Fruit fly (Drosophila melanogaster) whole organism, embryonic: Measurements from ENCODE around the gene Taf2.

ENCODE experiments used
- Atf-2 ChIP-seq: fragments of 200-800 bp; sonication (Bioruptor generic); optimal IDR thresholded peaks from 2 replicates; lab custom pipeline; 2016; ENCODE audit warnings: missing biosample characterization, missing genetic modification characterization
- Bdp1 ChIP-seq: fragments of 200-800 bp; sonication (Bioruptor generic); optimal IDR thresholded peaks from 3 replicates; lab custom pipeline; 2016; ENCODE audit warnings: missing biosample characterization, missing genetic modification characterization
- BtbVII ChIP-seq: fragments of 200-800 bp; sonication (Bioruptor generic); optimal IDR thresholded peaks from 3 replicates; lab custom pipeline; 2017; ENCODE audit warnings: missing biosample characterization, mild to moderate bottlenecking, missing genetic modification characterization
- CG10565 ChIP-seq: fragments of 200-800 bp; sonication (Bioruptor generic); optimal IDR thresholded peaks from 3 replicates; lab custom pipeline; 2016; ENCODE audit warnings: missing biosample characterization, mild to moderate bottlenecking, missing genetic modification characterization
- CG11456 ChIP-seq: fragments of 200-800 bp; sonication (Bioruptor generic); IDR thresholded peaks from 3 replicates; pipeline ENCODE4 v1.3.6; 2022; ENCODE audit warnings: missing biosample characterization, missing genetic modification characterization
- CG11696 ChIP-seq: fragments of 200-800 bp; sonication (Bioruptor generic); IDR thresholded peaks from 2 replicates; pipeline ENCODE4 v1.3.6; 2022; ENCODE audit warnings: missing biosample characterization, missing genetic modification characterization
- CG12104 ChIP-seq: fragments of 200-800 bp; sonication (Bioruptor generic); optimal IDR thresholded peaks from 3 replicates; lab custom pipeline; 2016; ENCODE audit warnings: missing biosample characterization, missing genetic modification characterization
- CG12769 ChIP-seq: fragments of 200-800 bp; sonication (Bioruptor generic); optimal IDR thresholded peaks from 2 replicates; lab custom pipeline; 2019; ENCODE audit warnings: missing biosample characterization, mild to moderate bottlenecking, missing genetic modification characterization, moderate library complexity
- CG15073 ChIP-seq: fragments of 200-800 bp; sonication (Bioruptor generic); optimal IDR thresholded peaks from 2 replicates; lab custom pipeline; 2016; ENCODE audit warnings: missing biosample characterization, missing genetic modification characterization
- CG15696 ChIP-seq: fragments of 200-800 bp; sonication (Bioruptor generic); optimal IDR thresholded peaks from 2 replicates; lab custom pipeline; 2019; ENCODE audit warnings: missing biosample characterization, mild to moderate bottlenecking, missing genetic modification characterization, moderate library complexity
- CG31388 ChIP-seq: fragments of 200-800 bp; sonication (Bioruptor generic); optimal IDR thresholded peaks from 2 replicates; lab custom pipeline; 2016; ENCODE audit warnings: missing biosample characterization, missing genetic modification characterization
- CG32767 ChIP-seq: fragments of 200-800 bp; sonication (Bioruptor generic); IDR thresholded peaks from 2 replicates; pipeline ENCODE4 v1.3.6; 2022; ENCODE audit warnings: missing biosample characterization, missing genetic modification characterization
- CG3281 ChIP-seq: fragments of 200-800 bp; sonication (Bioruptor generic); optimal IDR thresholded peaks from 3 replicates; lab custom pipeline; 2017; ENCODE audit warnings: missing biosample characterization, mild to moderate bottlenecking, missing genetic modification characterization
- CG34376 ChIP-seq: fragments of 200-800 bp; sonication (Bioruptor generic); optimal IDR thresholded peaks from 2 replicates; lab custom pipeline; 2018; ENCODE audit warnings: missing biosample characterization, mild to moderate bottlenecking, missing genetic modification characterization
- CG3838 ChIP-seq: fragments of 200-800 bp; sonication (Bioruptor generic); optimal IDR thresholded peaks from 3 replicates; lab custom pipeline; 2016; ENCODE audit warnings: missing biosample characterization, missing genetic modification characterization
- CG4282 ChIP-seq: fragments of 200-800 bp; sonication (Bioruptor generic); optimal IDR thresholded peaks from 2 replicates; lab custom pipeline; 2016; ENCODE audit warnings: missing biosample characterization, missing genetic modification characterization
- CG43689 ChIP-seq: fragments of 200-800 bp; sonication (Bioruptor generic); IDR thresholded peaks from 2 replicates; pipeline ENCODE4 v1.3.6; 2022; ENCODE audit warnings: missing biosample characterization, missing genetic modification characterization
- CG7372 ChIP-seq: fragments of 200-800 bp; sonication (Bioruptor generic); IDR thresholded peaks from 2 replicates; pipeline ENCODE4 v1.3.6; 2022; ENCODE audit warnings: missing biosample characterization, missing genetic modification characterization
- CG8359 ChIP-seq: fragments of 200-800 bp; sonication (Bioruptor generic); optimal IDR thresholded peaks from 2 replicates; lab custom pipeline; 2017; ENCODE audit warnings: missing biosample characterization, mild to moderate bottlenecking, missing genetic modification characterization, borderline replicate concordance
- CG8924 ChIP-seq: fragments of 200-800 bp; optimal IDR thresholded peaks from 3 replicates; lab custom pipeline; 2019; ENCODE audit warnings: missing biosample characterization, mild to moderate bottlenecking, missing genetic modification characterization, moderate library complexity
- CHES-1-like ChIP-seq: fragments of 200-800 bp; sonication (Bioruptor generic); optimal IDR thresholded peaks from 2 replicates; lab custom pipeline; 2016; ENCODE audit warnings: missing biosample characterization, missing genetic modification characterization
- CTCF ChIP-seq: fragments of 200-800 bp; sonication (Bioruptor generic); optimal IDR thresholded peaks from 2 replicates; lab custom pipeline; 2017; ENCODE audit warnings: missing biosample characterization, mild to moderate bottlenecking, missing genetic modification characterization, moderate library complexity
- E2f1 ChIP-seq: fragments of 200-800 bp; sonication (Bioruptor generic); IDR thresholded peaks from 2 replicates; pipeline ENCODE4 v1.3.6; 2022; ENCODE audit warnings: missing biosample characterization, missing genetic modification characterization
- Fer1 ChIP-seq: fragments of 200-800 bp; sonication (Bioruptor generic); optimal IDR thresholded peaks from 2 replicates; lab custom pipeline; 2017; ENCODE audit warnings: missing biosample characterization, mild to moderate bottlenecking, missing genetic modification characterization
- Hmr ChIP-seq: fragments of 200-800 bp; sonication (Bioruptor generic); optimal IDR thresholded peaks from 3 replicates; lab custom pipeline; 2017; ENCODE audit warnings: mild to moderate bottlenecking, missing biosample characterization, missing genetic modification reagents, missing genetic modification characterization
- MTF-1 ChIP-seq: fragments of 200-800 bp; sonication (Bioruptor generic); optimal IDR thresholded peaks from 2 replicates; lab custom pipeline; 2018; ENCODE audit warnings: missing biosample characterization, mild to moderate bottlenecking, missing genetic modification characterization, borderline replicate concordance
- NFAT ChIP-seq: fragments of 200-800 bp; sonication (Bioruptor generic); IDR thresholded peaks from 2 replicates; pipeline ENCODE4 v1.3.6; 2022; ENCODE audit warnings: missing biosample characterization, missing genetic modification characterization
- Neu2 ChIP-seq: fragments of 200-800 bp; sonication (Bioruptor generic); optimal IDR thresholded peaks from 3 replicates; lab custom pipeline; 2016; ENCODE audit warnings: missing biosample characterization, missing genetic modification characterization, borderline replicate concordance
- Nf-YB ChIP-seq: fragments of 200-800 bp; sonication (Bioruptor generic); optimal IDR thresholded peaks from 3 replicates; lab custom pipeline; 2019; ENCODE audit warnings: missing biosample characterization, mild to moderate bottlenecking, missing genetic modification characterization, moderate library complexity
- Oli ChIP-seq: fragments of 200-800 bp; sonication (Bioruptor generic); optimal IDR thresholded peaks from 2 replicates; lab custom pipeline; 2018; ENCODE audit warnings: missing biosample characterization, mild to moderate bottlenecking, missing genetic modification characterization, moderate library complexity
- al ChIP-seq: fragments of 200-800 bp; sonication (Bioruptor generic); IDR thresholded peaks from 2 replicates; pipeline ENCODE4 v1.3.6; 2022; ENCODE audit warnings: missing biosample characterization, missing genetic modification characterization
- bbx ChIP-seq: fragments of 200-800 bp; sonication (Bioruptor generic); IDR thresholded peaks from 2 replicates; pipeline ENCODE4 v1.3.6; 2022; ENCODE audit warnings: missing biosample characterization, missing genetic modification characterization; ENCODE audit not compliant: partially characterized antibody
- btn ChIP-seq: fragments of 200-800 bp; sonication (Bioruptor generic); optimal IDR thresholded peaks from 2 replicates; lab custom pipeline; 2016; ENCODE audit warnings: missing biosample characterization, missing genetic modification characterization
- cas ChIP-seq: fragments of 200-800 bp; sonication (Bioruptor generic); IDR thresholded peaks from 2 replicates; pipeline ENCODE4 v1.3.6; 2022; ENCODE audit warnings: missing biosample characterization, missing genetic modification characterization
- ewg ChIP-seq: fragments of 200-800 bp; sonication (Bioruptor generic); optimal IDR thresholded peaks from 3 replicates; lab custom pipeline; 2017; ENCODE audit warnings: mild to moderate bottlenecking, missing biosample characterization, missing genetic modification reagents, missing genetic modification characterization
- eyg ChIP-seq: fragments of 200-800 bp; sonication (Bioruptor generic); optimal IDR thresholded peaks from 3 replicates; lab custom pipeline; 2016; ENCODE audit warnings: missing biosample characterization, missing genetic modification characterization
- fd96Cb ChIP-seq: fragments of 200-800 bp; sonication (Bioruptor generic); optimal IDR thresholded peaks from 2 replicates; lab custom pipeline; 2018; ENCODE audit warnings: missing biosample characterization, mild to moderate bottlenecking, missing genetic modification characterization, moderate library complexity
- gsb-n ChIP-seq: fragments of 200-800 bp; sonication (Bioruptor generic); optimal IDR thresholded peaks from 3 replicates; lab custom pipeline; 2018; ENCODE audit warnings: missing biosample characterization, mild to moderate bottlenecking, missing genetic modification characterization
- jigr1 ChIP-seq: fragments of 200-800 bp; sonication (Bioruptor generic); IDR thresholded peaks from 3 replicates; pipeline ENCODE4 v1.3.6; 2022; ENCODE audit warnings: missing biosample characterization, missing genetic modification characterization
- jumu ChIP-seq: fragments of 200-800 bp; sonication (Bioruptor generic); optimal IDR thresholded peaks from 3 replicates; lab custom pipeline; 2016; ENCODE audit warnings: missing biosample characterization, missing genetic modification characterization
- nerfin-1 ChIP-seq: fragments of 200-800 bp; sonication (Bioruptor generic); optimal IDR thresholded peaks from 3 replicates; lab custom pipeline; 2019; ENCODE audit warnings: missing biosample characterization, mild to moderate bottlenecking, missing genetic modification characterization, moderate library complexity
- oc ChIP-seq: fragments of 200-800 bp; sonication (Bioruptor generic); optimal IDR thresholded peaks from 2 replicates; lab custom pipeline; 2018; ENCODE audit warnings: missing biosample characterization, mild to moderate bottlenecking, missing genetic modification characterization, moderate library complexity
- onecut ChIP-seq: fragments of 200-800 bp; sonication (Bioruptor generic); IDR thresholded peaks from 2 replicates; pipeline ENCODE4 v1.3.6; 2022; ENCODE audit warnings: missing biosample characterization, missing genetic modification characterization
- peb ChIP-seq: fragments of 200-800 bp; sonication (Bioruptor generic); IDR thresholded peaks from 2 replicates; pipeline ENCODE4 v1.3.6; 2022; ENCODE audit warnings: missing biosample characterization, missing genetic modification characterization
- phol ChIP-seq: fragments of 200-800 bp; sonication (Bioruptor generic); optimal IDR thresholded peaks from 3 replicates; lab custom pipeline; 2018; ENCODE audit warnings: missing biosample characterization, mild to moderate bottlenecking, missing genetic modification characterization, moderate library complexity
- prd ChIP-seq, 3 experiments: fragments of >200 bp in 2 of 3; fragments of 200-800 bp in 1 of 3; sonication (Bioruptor generic) in 1 of 3; optimal IDR thresholded peaks in 2 of 3; IDR thresholded peaks in 1 of 3; 2 replicates in 2 of 3; 3 replicates in 1 of 3; pipeline versions ENCODE4 v1.3.6 to Lab custom; 2017 to 2022; ENCODE audit warnings: missing biosample characterization in 1 of 3, missing genetic modification characterization in 1 of 3
- pros ChIP-seq: fragments of 200-800 bp; sonication (Bioruptor generic); optimal IDR thresholded peaks from 3 replicates; lab custom pipeline; 2019; ENCODE audit warnings: missing biosample characterization, mild to moderate bottlenecking, missing genetic modification characterization, moderate library complexity
- shn ChIP-seq: fragments of 200-800 bp; sonication (Bioruptor generic); optimal IDR thresholded peaks from 3 replicates; lab custom pipeline; 2016; ENCODE audit warnings: missing biosample characterization, missing genetic modification characterization
- slbo ChIP-seq: fragments of 200-800 bp; sonication (Bioruptor generic); IDR thresholded peaks from 2 replicates; pipeline ENCODE4 v1.3.6; 2022; ENCODE audit warnings: missing biosample characterization, missing genetic modification characterization
- slp2 ChIP-seq: fragments of 200-800 bp; sonication (Bioruptor generic); optimal IDR thresholded peaks from 2 replicates; lab custom pipeline; 2016; ENCODE audit warnings: missing biosample characterization, missing genetic modification characterization

Gene Taf2

dm6 chr3L:9847420-9847977 is 41.0 kb downstream of the Taf2 start (continued):
- TF ChIP-seq CG15073 (GFP tag; lab: Kevin White, UChicago) (no peak), phol (peak; percentile 27), Atf-2 (no peak), CG3281 (GFP tag; lab: Kevin White, UChicago) (peak; percentile 67), CG7372 (GFP tag; lab: Robert Waterston, UW) (peak; percentile 53; the same call in 1 of the 2 replicates), shn (GFP tag; lab: Kevin White, UChicago) (peak; percentile 23), onecut (GFP tag; lab: Robert Waterston, UW) (peak; percentile 29; the same call in 1 of the 2 replicates), slbo (GFP tag; lab: Robert Waterston, UW) (peak; percentile 76), Oli (tag; lab: Kevin White, UChicago) (peak; percentile 36), CG34376 (GFP tag; lab: Kevin White, UChicago) (no peak), CG12104 (GFP tag; lab: Kevin White, UChicago) (no peak), CG8924 (tag; lab: Kevin White, UChicago) (peak; percentile 41), prd (optimal IDR thresholded peaks at IDR 0.05; lab: Kevin White, UChicago) (no peak), prd (GFP tag; IDR thresholded peaks at IDR 0.05; lab: Robert Waterston, UW) (peak; percentile 52; the same call in 1 of the 3 replicates), MTF-1 (GFP tag; lab: Kevin White, UChicago) (no peak), Nf-YB (peak; percentile 12), CG11456 (GFP tag; lab: Robert Waterston, UW) (peak; percentile 58; the same call in 1 of the 3 replicates), CG10565 (GFP tag; lab: Kevin White, UChicago) (no peak), CG31388 (no peak), ewg (GFP tag; lab: Kevin White, UChicago) (no peak), peb (GFP tag; lab: Robert Waterston, UW) (no peak), BtbVII (GFP tag; lab: Kevin White, UChicago) (peak; percentile 42), Hmr (GFP tag; lab: Kevin White, UChicago) (peak; percentile 30), NFAT (GFP tag; lab: Robert Waterston, UW) (peak; percentile 74), Neu2 (GFP tag; lab: Kevin White, UChicago) (no peak), gsb-n (no peak), E2f1 (GFP tag; lab: Robert Waterston, UW) (no peak), CTCF (GFP tag; lab: Kevin White, UChicago) (no peak), jumu (GFP tag; lab: Kevin White, UChicago) (no peak), CG3838 (GFP tag; lab: Kevin White, UChicago) (no peak), btn (GFP tag; lab: Kevin White, UChicago) (no peak), CG12769 (tag; lab: Kevin White, UChicago) (peak; percentile 79), pros (GFP tag; lab: Kevin White, UChicago) (no peak), al (GFP tag; lab: Robert Waterston, UW) (peak; percentile 56; the same call in 1 of the 2 replicates), CG15696 (tag; lab: Kevin White, UChicago) (no peak), eyg (GFP tag; lab: Kevin White, UChicago) (peak; percentile 17), slp2 (peak; percentile 3), Bdp1 (GFP tag; lab: Kevin White, UChicago) (no peak), Fer1 (GFP tag; lab: Kevin White, UChicago) (peak; percentile 60), jigr1 (GFP tag; lab: Robert Waterston, UW) (no peak), CG4282 (GFP tag; lab: Kevin White, UChicago) (no peak), CHES-1-like (GFP tag; lab: Kevin White, UChicago) (peak; percentile 59), CG32767 (no peak), fd96Cb (tag; lab: Kevin White, UChicago) (peak; percentile 3), cas (GFP tag; lab: Robert Waterston, UW) (no peak), CG11696 (GFP tag; lab: Robert Waterston, UW) (peak; percentile 63; the same call in 1 of the 2 replicates), CG8359 (GFP tag; lab: Kevin White, UChicago) (no peak), CG43689 (no peak), oc (tag; lab: Kevin White, UChicago) (no peak), bbx (GFP tag; lab: Robert Waterston, UW) (no peak), nerfin-1 (tag; lab: Kevin White, UChicago) (no peak)
